Fruit fly (Drosophila melanogaster) whole organism, embryonic: ENCODE measurements around the gene CG18577.

ENCODE experiments used
- Abd-B ChIP-seq: fragments of 200-800 bp; sonication (Bioruptor generic); optimal IDR thresholded peaks from 2 replicates; lab custom pipeline; 2018; ENCODE audit warnings: missing biosample characterization, mild to moderate bottlenecking, missing genetic modification characterization, moderate library complexity
- Bdp1 ChIP-seq: fragments of 200-800 bp; sonication (Bioruptor generic); optimal IDR thresholded peaks from 3 replicates; lab custom pipeline; 2016; ENCODE audit warnings: missing biosample characterization, missing genetic modification characterization
- CG10565 ChIP-seq: fragments of 200-800 bp; sonication (Bioruptor generic); optimal IDR thresholded peaks from 3 replicates; lab custom pipeline; 2016; ENCODE audit warnings: missing biosample characterization, mild to moderate bottlenecking, missing genetic modification characterization
- CG10979 ChIP-seq: fragments of 200-800 bp; sonication (Bioruptor generic); optimal IDR thresholded peaks from 2 replicates; lab custom pipeline; 2018; ENCODE audit warnings: missing biosample characterization, mild to moderate bottlenecking, missing genetic modification characterization, moderate library complexity
- CG12104 ChIP-seq: fragments of 200-800 bp; sonication (Bioruptor generic); optimal IDR thresholded peaks from 3 replicates; lab custom pipeline; 2016; ENCODE audit warnings: missing biosample characterization, missing genetic modification characterization
- CG12942 ChIP-seq: fragments of 200-800 bp; sonication (Bioruptor generic); optimal IDR thresholded peaks from 3 replicates; lab custom pipeline; 2016; ENCODE audit warnings: missing biosample characterization, missing genetic modification characterization
- CG15073 ChIP-seq: fragments of 200-800 bp; sonication (Bioruptor generic); optimal IDR thresholded peaks from 2 replicates; lab custom pipeline; 2016; ENCODE audit warnings: missing biosample characterization, missing genetic modification characterization
- CG17568 ChIP-seq: fragments of 200-800 bp; sonication (Bioruptor generic); optimal IDR thresholded peaks from 2 replicates; lab custom pipeline; 2018; ENCODE audit warnings: missing biosample characterization, mild to moderate bottlenecking, missing genetic modification characterization, moderate library complexity
- CG18011 ChIP-seq: fragments of 200-800 bp; sonication (Bioruptor generic); optimal IDR thresholded peaks from 2 replicates; lab custom pipeline; 2017; ENCODE audit warnings: missing biosample characterization, missing genetic modification characterization, mild to moderate bottlenecking, moderate library complexity, missing genotype
- CG4360 ChIP-seq: fragments of 200-800 bp; sonication (Bioruptor generic); IDR thresholded peaks from 2 replicates; pipeline ENCODE4 v1.3.6; 2022; ENCODE audit warnings: missing biosample characterization, missing genetic modification characterization
- CG43689 ChIP-seq: fragments of 200-800 bp; sonication (Bioruptor generic); IDR thresholded peaks from 2 replicates; pipeline ENCODE4 v1.3.6; 2022; ENCODE audit warnings: missing biosample characterization, missing genetic modification characterization
- CG6689 ChIP-seq: fragments of 200-800 bp; sonication (Bioruptor generic); IDR thresholded peaks from 2 replicates; pipeline ENCODE4 v1.3.6; 2022; ENCODE audit warnings: missing biosample characterization, missing genetic modification characterization
- CG7357 ChIP-seq: fragments of 200-800 bp; sonication (Bioruptor generic); IDR thresholded peaks from 3 replicates; pipeline ENCODE4 v1.3.6; 2022; ENCODE audit warnings: missing biosample characterization, missing genetic modification characterization
- CG8388 ChIP-seq: fragments of 200-800 bp; sonication (Bioruptor generic); optimal IDR thresholded peaks from 2 replicates; lab custom pipeline; 2019; ENCODE audit warnings: missing biosample characterization, mild to moderate bottlenecking, missing genetic modification characterization, moderate library complexity
- CG8765 ChIP-seq: fragments of 200-800 bp; sonication (Bioruptor generic); IDR thresholded peaks from 2 replicates; pipeline ENCODE4 v1.3.6; 2022; ENCODE audit warnings: missing biosample characterization, missing genetic modification characterization
- Chrac-16 ChIP-seq: fragments of 200-800 bp; sonication (Bioruptor generic); optimal IDR thresholded peaks from 3 replicates; lab custom pipeline; 2016; ENCODE audit warnings: missing biosample characterization, missing genetic modification characterization
- CkIIα-i1 ChIP-seq: fragments of 200-800 bp; sonication (Bioruptor generic); IDR thresholded peaks from 2 replicates; pipeline ENCODE4 v1.3.6; 2022; ENCODE audit warnings: missing biosample characterization, missing genetic modification characterization
- Dbx ChIP-seq: fragments of 200-800 bp; sonication (Bioruptor generic); IDR thresholded peaks from 3 replicates; pipeline ENCODE4 v1.3.6; 2022; ENCODE audit warnings: missing biosample characterization, missing genetic modification characterization
- E2f1 ChIP-seq: fragments of 200-800 bp; sonication (Bioruptor generic); IDR thresholded peaks from 2 replicates; pipeline ENCODE4 v1.3.6; 2022; ENCODE audit warnings: missing biosample characterization, missing genetic modification characterization
- Gsc ChIP-seq: fragments of 200-800 bp; sonication (Bioruptor generic); IDR thresholded peaks from 2 replicates; pipeline ENCODE4 v1.3.6; 2022; ENCODE audit warnings: missing biosample characterization, missing genetic modification characterization
- H2.0 ChIP-seq: fragments of 200-800 bp; sonication (Bioruptor generic); IDR thresholded peaks from 2 replicates; pipeline ENCODE4 v1.3.6; 2022; ENCODE audit warnings: missing biosample characterization, missing genetic modification characterization
- HLH3B ChIP-seq: fragments of 200-800 bp; sonication (Bioruptor generic); IDR thresholded peaks from 2 replicates; pipeline ENCODE4 v1.3.6; 2022; ENCODE audit warnings: missing biosample characterization, missing genetic modification characterization
- HLHmδ ChIP-seq: fragments of 200-800 bp; sonication (Bioruptor generic); optimal IDR thresholded peaks from 2 replicates; lab custom pipeline; 2018; ENCODE audit warnings: missing biosample characterization, mild to moderate bottlenecking, missing genetic modification characterization, moderate library complexity
- Lim3 ChIP-seq: fragments of 200-800 bp; sonication (Bioruptor generic); IDR thresholded peaks from 2 replicates; pipeline ENCODE4 v1.3.6; 2022; ENCODE audit warnings: missing biosample characterization, missing genetic modification characterization
- Mad ChIP-seq: fragments of 200-800 bp; sonication (Bioruptor generic); optimal IDR thresholded peaks from 2 replicates; lab custom pipeline; 2016; ENCODE audit warnings: missing biosample characterization, missing genetic modification characterization
- Med ChIP-seq: fragments of 200-800 bp; sonication (Bioruptor generic); peaks from one replicate; lab custom pipeline; 2016; ENCODE audit warnings: missing biosample characterization, missing genetic modification characterization, mild to moderate bottlenecking, inconsistent platforms, moderate library complexity
- Side ChIP-seq: fragments of 200-800 bp; sonication (Bioruptor generic); optimal IDR thresholded peaks from 2 replicates; lab custom pipeline; 2016; ENCODE audit warnings: missing biosample characterization, missing genetic modification characterization
- Spps ChIP-seq: fragments of 200-800 bp; sonication (Bioruptor generic); optimal IDR thresholded peaks from 2 replicates; lab custom pipeline; 2018; ENCODE audit warnings: missing biosample characterization, mild to moderate bottlenecking, missing genetic modification characterization
- Tbp ChIP-seq: fragments of >200 bp; optimal IDR thresholded peaks from 2 replicates; lab custom pipeline; 2018; ENCODE audit warnings: missing biosample characterization, missing genetic modification characterization
- amos ChIP-seq: fragments of 200-800 bp; sonication (Bioruptor generic); IDR thresholded peaks from 2 replicates; pipeline ENCODE4 v1.3.6; 2022; ENCODE audit warnings: missing biosample characterization, missing genetic modification characterization; ENCODE audit not compliant: partially characterized antibody
- bigmax ChIP-seq: fragments of 200-800 bp; sonication (Bioruptor generic); optimal IDR thresholded peaks from 2 replicates; lab custom pipeline; 2018; ENCODE audit warnings: missing biosample characterization, mild to moderate bottlenecking, missing genetic modification characterization
- fru ChIP-seq: fragments of >200 bp; optimal IDR thresholded peaks from 2 replicates; lab custom pipeline; 2017
- grn ChIP-seq: fragments of 200-800 bp; sonication (Bioruptor generic); optimal IDR thresholded peaks from 3 replicates; lab custom pipeline; 2017; ENCODE audit warnings: missing biosample characterization, missing genetic modification characterization
- her ChIP-seq: fragments of 200-800 bp; sonication (Bioruptor generic); optimal IDR thresholded peaks from 2 replicates; lab custom pipeline; 2016; ENCODE audit warnings: missing biosample characterization, missing genetic modification characterization
- ken ChIP-seq: fragments of 200-800 bp; sonication (Bioruptor generic); IDR thresholded peaks from 3 replicates; pipeline ENCODE4 v1.3.6; 2022; ENCODE audit warnings: missing biosample characterization, missing genetic modification characterization
- mirr ChIP-seq: fragments of 200-800 bp; sonication (Bioruptor generic); optimal IDR thresholded peaks from 3 replicates; lab custom pipeline; 2018; ENCODE audit warnings: missing biosample characterization, mild to moderate bottlenecking, missing genetic modification characterization
- nau ChIP-seq: fragments of 200-800 bp; sonication (Bioruptor generic); optimal IDR thresholded peaks from 3 replicates; lab custom pipeline; 2017; ENCODE audit warnings: missing biosample characterization, mild to moderate bottlenecking, missing genetic modification characterization, missing genetic modification reagents
- nerfin-2 ChIP-seq: fragments of 200-800 bp; sonication (Bioruptor generic); IDR thresholded peaks from 2 replicates; pipeline ENCODE4 v1.3.6; 2022; ENCODE audit warnings: missing biosample characterization, missing genetic modification characterization; ENCODE audit not compliant: partially characterized antibody
- odd ChIP-seq: fragments of 200-800 bp; sonication (Bioruptor generic); optimal IDR thresholded peaks from 2 replicates; lab custom pipeline; 2017; ENCODE audit warnings: missing biosample characterization, mild to moderate bottlenecking, missing genetic modification characterization
- p53 ChIP-seq: fragments of 200-800 bp; sonication (Bioruptor generic); optimal IDR thresholded peaks from 2 replicates; lab custom pipeline; 2016; ENCODE audit warnings: missing biosample characterization, missing genetic modification characterization
- pros ChIP-seq: fragments of 200-800 bp; sonication (Bioruptor generic); optimal IDR thresholded peaks from 3 replicates; lab custom pipeline; 2019; ENCODE audit warnings: missing biosample characterization, mild to moderate bottlenecking, missing genetic modification characterization, moderate library complexity
- ranshi ChIP-seq: fragments of 200-800 bp; sonication (Bioruptor generic); IDR thresholded peaks from 2 replicates; pipeline ENCODE4 v1.3.6; 2022; ENCODE audit warnings: missing biosample characterization, missing genetic modification characterization
- sc ChIP-seq, 3 experiments: fragments of >200 bp in 2 of 3; fragments of 200-800 bp in 1 of 3; sonication (Bioruptor generic) in 1 of 3; optimal IDR thresholded peaks; 2 replicates in 2 of 3; 3 replicates in 1 of 3; lab custom pipeline; 2017; ENCODE audit warnings: mild to moderate bottlenecking in 1 of 3, missing biosample characterization in 1 of 3, missing genetic modification characterization in 1 of 3, missing genetic modification reagents in 1 of 3
- sens ChIP-seq: fragments of 200-800 bp; sonication (Bioruptor generic); peaks from one replicate; lab custom pipeline; 2016; ENCODE audit warnings: missing biosample characterization, missing genetic modification characterization
- sob ChIP-seq: fragments of 200-800 bp; sonication (Bioruptor generic); IDR thresholded peaks from 2 replicates; pipeline ENCODE4 v1.3.6; 2022; ENCODE audit warnings: missing biosample characterization, missing genetic modification characterization
- sug ChIP-seq: fragments of 200-800 bp; optimal IDR thresholded peaks from 2 replicates; lab custom pipeline; 2019; ENCODE audit warnings: missing biosample characterization, mild to moderate bottlenecking, missing genetic modification characterization, moderate library complexity
- tgo ChIP-seq: fragments of 200-800 bp; sonication (Bioruptor generic); IDR thresholded peaks from 3 replicates; pipeline ENCODE4 v1.3.6; 2022; ENCODE audit warnings: missing biosample characterization, missing genetic modification characterization
- unc-4 ChIP-seq: fragments of 200-800 bp; sonication (Bioruptor generic); IDR thresholded peaks from 2 replicates; pipeline ENCODE4 v1.3.6; 2022; ENCODE audit warnings: missing biosample characterization, missing genetic modification characterization; ENCODE audit not compliant: partially characterized antibody
- unpg ChIP-seq: fragments of 200-800 bp; sonication (Bioruptor generic); optimal IDR thresholded peaks from 3 replicates; lab custom pipeline; 2018; ENCODE audit warnings: missing biosample characterization, mild to moderate bottlenecking, missing genetic modification characterization, moderate library complexity
- vnd ChIP-seq: fragments of 200-800 bp; sonication (Bioruptor generic); IDR thresholded peaks from 3 replicates; pipeline ENCODE4 v1.3.6; 2022; ENCODE audit warnings: missing biosample characterization, missing genetic modification characterization; ENCODE audit not compliant: partially characterized antibody
- zen ChIP-seq: fragments of 200-800 bp; sonication (Bioruptor generic); optimal IDR thresholded peaks from 3 replicates; lab custom pipeline; 2018; ENCODE audit warnings: missing biosample characterization, mild to moderate bottlenecking, missing genetic modification characterization, moderate library complexity

Gene CG18577

dm6 chr3R:11216156-11216630 lies 20.3 kb downstream of the CG18577 start, which contains the start of the genes RpS25 and CG4820 (continued):
- TF ChIP-seq CG10565 (GFP tag; lab: Kevin White, UChicago) = peak; percentile 59
- peak; percentile 91 for TF ChIP-seq her
- peak; percentile 92 for TF ChIP-seq bigmax (GFP tag; lab: Kevin White, UChicago)
- TF ChIP-seq Bdp1 (GFP tag; lab: Kevin White, UChicago) = peak; percentile 86
- peak; percentile 83 for TF ChIP-seq CG10979 (tag; lab: Kevin White, UChicago)
- peak; percentile 84 for TF ChIP-seq CG18011 (GFP tag; lab: Kevin White, UChicago)
- peak; percentile 55 for TF ChIP-seq Tbp (GFP tag; lab: Kevin White, UChicago)
- no peak for TF ChIP-seq fru
- TF ChIP-seq Gsc (GFP tag; lab: Robert Waterston, UW) = no peak
- TF ChIP-seq H2.0 (GFP tag; lab: Robert Waterston, UW) = peak; percentile 84
- peak; percentile 95 for TF ChIP-seq nau (GFP tag; lab: Kevin White, UChicago)
- peak; percentile 89 for TF ChIP-seq amos
- TF ChIP-seq Abd-B (GFP tag; lab: Kevin White, UChicago) = peak; percentile 70
- peak; percentile 98 for TF ChIP-seq sens
- TF ChIP-seq CG17568 (GFP tag; lab: Kevin White, UChicago) = peak; percentile 93
- TF ChIP-seq CG15073 (GFP tag; lab: Kevin White, UChicago) = peak; percentile 9
- TF ChIP-seq Spps (tag; lab: Kevin White, UChicago) = peak; percentile 78
- TF ChIP-seq unc-4 (GFP tag; lab: Robert Waterston, UW) = peak; percentile 93
- no peak for TF ChIP-seq CkIIα-i1 (GFP tag; lab: Robert Waterston, UW)
- TF ChIP-seq CG8765 = no peak
- TF ChIP-seq Med (GFP tag; lab: Kevin White, UChicago) = peak; percentile 99
- TF ChIP-seq nerfin-2 (GFP tag; lab: Robert Waterston, UW) = peak; percentile 72
- peak; percentile 84 for TF ChIP-seq zen (tag; lab: Kevin White, UChicago)
- TF ChIP-seq pros (GFP tag; lab: Kevin White, UChicago) = peak; percentile 2
- TF ChIP-seq ranshi (GFP tag; lab: Robert Waterston, UW) = peak; percentile 78
- TF ChIP-seq Lim3 (GFP tag; lab: Robert Waterston, UW) = peak; percentile 28; the same call in 1 of the 2 replicates
- TF ChIP-seq p53 (GFP tag; lab: Kevin White, UChicago) = peak; percentile 93
- peak; percentile 76 for TF ChIP-seq grn
- 0 out of 2 replicates have a peak, but pooled peaks have one; percentile 37 for TF ChIP-seq CG4360
- TF ChIP-seq CG12104 (GFP tag; lab: Kevin White, UChicago) = peak; percentile 93
- TF ChIP-seq tgo (GFP tag; lab: Robert Waterston, UW) = peak; percentile 88
- TF ChIP-seq Dbx = peak; percentile 92
- TF ChIP-seq HLHmδ = peak; percentile 99
- peak; percentile 58 for TF ChIP-seq Chrac-16 (GFP tag; lab: Kevin White, UChicago)
- TF ChIP-seq E2f1 (GFP tag; lab: Robert Waterston, UW) = peak; percentile 78
- TF ChIP-seq HLH3B = peak; percentile 82
- peak; percentile 98 for TF ChIP-seq mirr (GFP tag; lab: Kevin White, UChicago)
- peak; percentile 94 for TF ChIP-seq odd (GFP tag; lab: Kevin White, UChicago)
- TF ChIP-seq sc (optimal IDR thresholded peaks at IDR 0.05; lab: Kevin White, UChicago) = no peak
- peak; percentile 86 for TF ChIP-seq sc (GFP tag; optimal IDR thresholded peaks at IDR 0.05; lab: Kevin White, UChicago)
- peak; percentile 78 for TF ChIP-seq ken (GFP tag; lab: Robert Waterston, UW)
- peak; percentile 94 for TF ChIP-seq Side (GFP tag; lab: Kevin White, UChicago)
- TF ChIP-seq unpg = peak; percentile 86
- TF ChIP-seq CG12942 (GFP tag; lab: Kevin White, UChicago) = peak; percentile 74
- peak; percentile 79 for TF ChIP-seq CG43689 (GFP tag; lab: Robert Waterston, UW)
- TF ChIP-seq vnd (GFP tag; lab: Robert Waterston, UW) = peak; percentile 82
- TF ChIP-seq CG6689 (GFP tag; lab: Robert Waterston, UW) = peak; percentile 96
- peak; percentile 82 for TF ChIP-seq CG8388 (GFP tag; lab: Kevin White, UChicago)
- 0 out of 3 replicates have a peak, but pooled peaks have one; percentile 31 for TF ChIP-seq CG7357 (GFP tag; lab: Robert Waterston, UW)
- peak; percentile 91 for TF ChIP-seq sob (GFP tag; lab: Robert Waterston, UW)
- peak; percentile 92 for TF ChIP-seq sug (tag; lab: Kevin White, UChicago)
- TF ChIP-seq Mad (GFP tag; lab: Kevin White, UChicago) = peak; percentile 91
